Worm (Caenorhabditis elegans): ENCODE measurements around the gene F10D7.5.

- TF ChIP-seq pag-3 (tag; optimal IDR thresholded peaks at IDR 0.05; ENCODE audit: borderline replicate concordance) (no peak), pha-4 (tag; optimal IDR thresholded peaks at IDR 0.05) (no peak), fax-1 (tag; optimal IDR thresholded peaks at IDR 0.05) (no peak), ceh-48 (tag; optimal IDR thresholded peaks at IDR 0.05) (no peak), hlh-30 (tag; optimal IDR thresholded peaks at IDR 0.05; ENCODE audit: insufficient read depth) (no peak), fkh-10 (GFP tag; optimal IDR thresholded peaks at IDR 0.05) (no peak), pqm-1 (tag; optimal IDR thresholded peaks at IDR 0.05) (no peak), tbx-7 (tag; optimal IDR thresholded peaks at IDR 0.05) (no peak)
Measured at ce11 chrX:17428803-17429202, 37.4 kb upstream of the F10D7.5 start, which contains the start of gene pbo-6.
